Fruit fly (Drosophila melanogaster): Measurements from ENCODE around the gene CG10116.

The CG10116 gene

DNA sequence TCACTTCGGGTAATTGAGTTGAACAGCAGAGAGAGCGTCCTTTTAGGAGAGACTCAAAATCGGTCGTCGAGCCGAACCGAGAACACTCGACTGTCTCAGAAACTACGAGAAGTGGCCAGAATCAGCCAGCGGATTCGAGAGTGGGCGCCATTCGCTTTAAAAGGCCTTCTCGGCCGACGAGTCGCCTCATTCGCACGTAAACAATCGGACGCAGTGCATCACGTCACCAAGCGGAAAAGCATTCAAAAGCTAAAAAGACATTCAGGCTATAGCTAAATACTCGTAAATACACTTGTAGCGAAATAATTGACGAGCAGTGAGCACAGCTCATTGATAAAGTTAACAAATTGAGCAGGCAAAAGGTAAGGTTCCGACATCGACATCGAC lies 23.2 kb upstream of the CG10116 start:
- no peak for TF ChIP-seq CG17801 (GFP tag; optimal IDR thresholded peaks at IDR 0.05; ENCODE audit: partially characterized antibody)

DNA sequence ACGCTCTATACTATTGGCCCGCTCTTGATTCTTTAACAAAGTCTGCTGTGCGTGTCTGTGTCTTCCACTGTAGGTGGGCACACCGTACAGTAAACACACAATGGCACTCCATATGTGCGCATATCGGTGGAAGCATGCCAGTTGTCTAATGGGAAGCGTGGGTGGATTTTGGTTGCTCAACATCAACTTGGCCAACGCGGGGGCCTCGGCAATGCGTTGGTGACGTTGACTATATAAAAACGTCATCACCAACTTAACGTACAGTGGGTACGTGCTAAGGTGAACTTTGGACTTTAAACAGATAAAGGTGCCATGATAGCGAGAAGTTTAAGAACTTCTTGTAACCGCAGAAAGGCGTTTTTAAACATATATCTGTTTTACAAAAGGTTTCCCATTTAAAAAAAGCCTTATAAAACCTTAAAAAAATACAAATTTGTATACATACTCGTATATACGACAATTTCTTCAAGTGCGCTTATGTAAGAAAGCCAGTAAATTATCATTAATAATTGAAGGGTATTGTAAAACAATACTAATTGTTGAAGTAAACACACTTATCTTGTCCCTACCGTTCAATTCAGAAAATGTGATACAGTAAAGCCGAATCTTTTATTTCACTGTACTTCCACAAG lies 22.7 kb upstream of the CG10116 start:
- TF ChIP-seq CG17801 (GFP tag; optimal IDR thresholded peaks at IDR 0.05; ENCODE audit: partially characterized antibody): peak; percentile 44

DNA sequence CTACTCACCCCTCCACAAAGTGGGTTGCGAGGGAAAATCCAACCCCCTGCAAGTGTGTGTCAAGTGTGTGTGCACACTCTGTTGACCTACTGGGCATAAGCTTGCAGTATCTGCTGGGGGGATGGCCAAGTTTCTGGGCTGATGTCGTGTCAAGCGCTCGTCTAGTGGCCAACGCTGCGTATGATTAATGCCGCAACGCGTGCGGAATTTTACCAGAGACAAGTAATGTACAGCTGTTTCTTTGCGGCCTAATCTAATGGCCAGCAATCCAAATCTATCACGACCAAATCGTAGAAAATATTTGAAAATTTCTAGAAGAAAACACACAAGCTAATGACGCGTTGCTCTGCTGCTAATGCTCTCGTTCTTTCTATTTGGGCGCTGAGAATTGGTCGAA lies 22.2 kb upstream of the CG10116 start:
- no peak for TF ChIP-seq CG17801 (GFP tag; optimal IDR thresholded peaks at IDR 0.05; ENCODE audit: partially characterized antibody)

DNA sequence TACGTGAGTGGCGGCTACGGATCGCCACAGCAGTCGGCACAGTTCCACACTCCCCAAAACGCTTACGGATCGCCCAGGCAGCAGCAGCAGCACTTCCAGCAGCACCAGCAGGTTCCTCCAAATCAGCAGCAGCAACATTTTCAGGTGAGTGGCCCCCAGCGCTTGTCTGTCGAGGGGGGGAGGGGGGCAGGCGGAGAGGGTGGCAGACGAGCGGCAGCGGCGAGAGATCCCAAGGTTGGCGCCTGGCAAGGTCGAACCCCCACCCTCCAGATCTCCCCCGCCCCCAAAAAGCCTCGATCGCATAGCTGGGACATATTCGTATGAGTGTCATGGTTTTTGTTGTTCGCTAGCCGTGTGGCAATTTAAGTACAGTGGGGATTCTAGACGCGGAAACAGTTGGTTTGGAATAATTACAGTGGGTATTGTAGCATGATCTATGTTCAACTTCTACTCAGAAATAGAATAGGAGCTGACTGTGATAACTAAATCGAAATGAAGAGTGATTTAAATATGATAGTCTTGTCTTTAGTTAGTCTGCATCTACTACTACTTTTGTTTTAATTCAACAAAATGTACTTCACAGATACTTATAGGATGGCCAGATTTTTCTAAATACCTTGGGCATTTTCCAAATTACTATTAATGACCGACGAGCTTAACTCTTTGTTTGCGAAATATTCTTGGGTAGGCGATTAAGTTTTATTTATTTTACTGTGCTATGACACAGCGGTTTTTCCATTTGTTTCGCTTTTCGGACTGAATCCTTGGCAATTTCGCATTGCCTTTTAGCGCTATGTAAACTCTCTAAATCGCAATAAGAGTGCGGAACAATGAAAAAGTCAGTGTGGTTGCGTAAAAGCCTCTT lies 21.5 kb upstream of the CG10116 start:
- TF ChIP-seq CG17801 (GFP tag; optimal IDR thresholded peaks at IDR 0.05; ENCODE audit: partially characterized antibody): no peak

DNA sequence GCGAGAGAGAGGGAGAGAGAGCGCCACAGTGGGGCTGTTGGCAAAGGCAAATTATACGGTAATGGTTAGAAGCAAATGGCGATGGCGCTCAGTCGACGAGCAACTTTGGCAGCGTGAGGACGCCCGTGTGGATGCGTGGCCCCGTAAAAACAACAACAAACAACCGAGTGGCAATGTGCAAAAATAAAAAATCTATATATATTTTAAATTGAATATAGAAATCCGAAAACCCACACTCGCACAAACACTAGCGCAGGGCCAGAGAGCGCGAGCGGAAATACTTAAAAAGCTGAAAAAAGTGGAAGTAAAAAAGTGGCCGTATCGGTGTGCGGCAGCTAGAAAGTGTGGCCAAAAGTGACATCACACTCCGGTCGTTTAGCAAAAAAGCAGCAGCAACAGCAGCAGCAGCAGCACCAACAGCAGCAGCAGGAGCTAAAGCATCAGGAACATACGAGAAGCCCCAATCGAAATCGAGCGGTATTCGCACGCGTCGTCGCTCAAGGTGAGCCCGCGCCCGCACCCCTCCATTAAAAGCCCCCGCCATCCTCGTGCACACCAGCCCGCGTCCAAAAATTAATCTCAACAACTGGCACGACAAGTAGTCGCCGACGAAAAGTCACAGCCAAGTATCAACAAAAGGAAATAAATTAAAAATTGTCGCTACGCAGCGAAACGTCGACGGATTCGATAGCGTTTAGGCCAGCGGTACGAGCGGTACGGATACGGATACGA lies 20.6 kb upstream of the CG10116 start, which contains the start of gene stv:
stv (plus strand) TSS at position 89 of the 732 bp plus-strand sequence.
- no peak for TF ChIP-seq CG17801 (GFP tag; optimal IDR thresholded peaks at IDR 0.05; ENCODE audit: partially characterized antibody)

DNA sequence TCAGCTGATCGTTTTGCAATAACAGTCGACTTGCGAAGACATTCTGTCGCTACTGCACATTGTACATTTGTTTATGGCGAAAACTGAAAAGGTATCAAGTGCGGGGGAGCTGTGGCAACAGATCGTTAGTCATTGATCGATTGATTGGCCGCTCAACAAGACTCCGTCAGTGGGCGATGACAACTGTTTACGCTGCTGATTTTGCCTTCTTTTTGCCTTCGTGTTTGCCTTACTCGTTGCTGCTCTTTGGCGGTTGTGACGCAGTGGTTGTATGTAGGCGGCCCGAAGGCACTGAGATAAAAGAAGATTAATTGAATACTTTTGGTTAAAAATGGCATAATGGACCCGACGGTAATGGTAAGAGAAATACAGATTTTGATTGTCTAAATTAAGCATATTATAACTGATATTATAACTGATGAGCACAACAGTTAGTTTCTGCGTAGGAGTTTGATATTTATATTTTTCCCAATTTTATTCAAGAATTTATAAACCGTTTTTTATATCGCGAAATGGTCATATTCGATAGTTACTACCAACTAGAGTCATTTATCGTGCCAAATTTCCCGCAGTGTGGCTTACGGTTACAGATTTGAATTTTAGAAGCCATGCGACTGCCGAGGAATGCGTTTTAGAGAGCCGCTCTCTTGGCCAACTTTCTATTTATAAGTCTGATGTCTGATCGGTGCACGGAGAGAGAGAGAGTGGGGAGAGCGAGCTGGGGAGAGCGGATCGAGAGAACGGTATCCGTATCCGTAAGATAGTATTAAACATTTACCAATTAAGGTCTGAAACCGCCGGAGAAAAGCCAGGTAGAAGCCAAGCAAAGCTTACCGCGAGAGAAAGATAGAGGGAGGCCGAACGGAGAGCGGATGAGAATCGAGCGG lies 19.8 kb upstream of the CG10116 start:
- TF ChIP-seq CG17801 (GFP tag; optimal IDR thresholded peaks at IDR 0.05; ENCODE audit: partially characterized antibody): peak; percentile 25

DNA sequence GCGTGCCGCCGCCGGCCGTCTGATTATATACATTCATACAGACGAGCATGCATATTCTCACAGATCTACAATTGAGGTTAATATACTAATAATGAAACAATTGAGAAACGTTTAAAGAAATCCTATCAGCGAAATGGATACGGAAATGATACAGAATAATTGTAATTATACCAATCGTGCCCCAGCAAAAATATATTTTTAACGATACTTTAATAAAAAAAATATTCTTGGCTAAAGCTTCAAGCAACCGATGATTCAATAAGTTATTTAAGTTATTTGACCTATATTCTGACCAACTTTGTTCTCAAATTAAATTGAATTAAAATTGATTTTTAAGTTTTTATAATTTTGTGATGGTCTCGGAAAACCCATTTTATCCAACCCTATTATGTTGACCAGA lies 19.0 kb upstream of the CG10116 start:
- TF ChIP-seq CG17801 (GFP tag; optimal IDR thresholded peaks at IDR 0.05; ENCODE audit: partially characterized antibody): peak; percentile 46

dm6 chr3L:13474607-13475006 lies 17.6 kb upstream of the CG10116 start, which contains the start of gene CG10089:
CG10089 (minus strand) TSS chr3L:13474787.
- TF ChIP-seq CG17801 (GFP tag; optimal IDR thresholded peaks at IDR 0.05; ENCODE audit: partially characterized antibody): no peak

DNA sequence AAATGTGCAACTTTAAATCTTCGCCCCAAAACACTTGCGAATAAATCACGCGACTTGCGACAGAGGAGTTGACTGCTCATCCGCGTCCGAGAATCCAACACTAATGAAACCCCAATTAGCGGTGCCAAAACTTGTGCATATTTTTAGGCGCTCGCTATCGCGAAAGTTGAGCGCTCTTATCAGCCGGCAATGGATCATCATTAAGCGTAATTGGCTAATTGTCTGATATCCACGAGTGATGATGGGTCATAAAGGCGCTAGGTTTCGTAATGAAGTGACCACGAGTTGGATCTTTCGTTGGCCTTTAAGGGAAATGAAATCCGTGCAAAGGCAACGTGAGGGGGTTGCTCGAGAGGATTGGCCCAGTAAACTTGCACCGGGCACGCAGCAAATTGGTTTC lies 2.3 kb downstream of the CG10116 start:
- TF ChIP-seq CG17801 (GFP tag; optimal IDR thresholded peaks at IDR 0.05; ENCODE audit: partially characterized antibody): peak; percentile 2

DNA sequence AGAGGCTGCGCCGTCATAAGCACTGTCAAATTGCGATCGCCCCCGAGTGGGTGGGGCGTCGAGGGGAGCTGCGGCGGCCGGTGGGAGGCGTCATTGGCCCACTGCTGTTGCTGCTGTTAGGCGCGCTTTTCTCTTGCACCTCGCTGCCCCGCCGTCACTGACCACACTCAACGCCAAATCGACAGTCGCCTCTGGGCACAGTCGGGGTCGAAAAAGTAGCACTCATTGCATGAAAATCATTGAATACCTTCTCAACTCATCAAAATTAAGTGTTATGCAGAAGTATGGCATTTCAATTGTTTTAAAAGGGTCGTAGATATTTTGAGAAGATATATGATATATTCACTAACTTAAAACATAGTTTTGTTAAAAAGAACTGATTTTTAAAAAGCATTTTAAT lies 4.8 kb downstream of the CG10116 start:
- no peak for TF ChIP-seq CG17801 (GFP tag; optimal IDR thresholded peaks at IDR 0.05; ENCODE audit: partially characterized antibody)

DNA sequence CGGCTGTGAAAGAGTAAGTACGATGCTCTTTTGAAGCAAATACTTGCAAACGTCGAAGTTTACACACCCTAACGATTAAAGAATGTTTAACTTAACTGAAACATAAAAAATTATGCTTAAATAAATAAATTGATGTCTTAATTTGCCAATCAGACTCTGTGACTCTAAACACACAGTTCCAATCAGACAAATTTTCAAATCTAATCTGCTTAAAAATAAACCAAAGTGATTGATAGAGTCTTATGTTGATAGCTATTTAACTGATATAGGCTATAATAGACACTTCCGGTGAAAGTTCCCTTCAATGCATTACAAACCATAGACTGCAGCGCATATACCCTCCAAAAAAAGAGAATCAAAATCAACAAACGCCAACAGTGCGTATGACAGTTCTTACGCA lies 5.5 kb downstream of the CG10116 start:
- no peak for TF ChIP-seq CG17801 (GFP tag; optimal IDR thresholded peaks at IDR 0.05; ENCODE audit: partially characterized antibody)

DNA sequence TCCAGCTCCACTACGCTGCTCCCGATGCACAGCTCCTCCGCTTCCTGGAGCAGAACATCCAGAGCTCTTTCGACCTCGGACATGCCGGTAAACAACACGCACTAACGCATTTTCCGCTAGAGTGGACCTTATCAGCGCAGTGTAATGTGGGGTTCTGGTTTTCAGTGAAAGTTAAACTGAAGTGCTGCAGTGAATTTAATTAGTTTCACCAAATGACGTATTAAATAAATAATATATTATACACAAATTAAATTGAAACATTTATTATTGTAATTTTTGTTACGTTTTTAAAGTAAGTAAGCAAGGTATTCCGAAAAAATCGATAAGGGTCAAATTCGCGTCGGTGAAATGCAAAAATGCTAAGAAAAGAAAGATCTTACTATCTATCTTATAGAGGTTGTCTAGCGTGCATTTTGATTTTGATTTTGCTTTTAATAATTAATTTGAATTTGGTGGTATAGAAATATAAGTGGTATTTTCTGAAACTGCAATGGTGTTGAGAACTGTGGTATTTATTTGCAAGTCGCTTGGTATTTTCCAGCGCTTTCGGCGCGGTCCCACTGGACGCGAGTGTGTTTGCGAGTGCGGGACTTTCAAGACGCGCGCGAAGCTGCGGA lies 6.8 kb downstream of the CG10116 start, which contains the start of the genes JMJD7 and CG10738:
JMJD7 (minus strand) TSS at position 107 of the 617 bp plus-strand sequence.
CG10738 (plus strand) TSS at position 594 of the 617 bp plus-strand sequence.
- TF ChIP-seq CG17801 (GFP tag; optimal IDR thresholded peaks at IDR 0.05; ENCODE audit: partially characterized antibody): peak; percentile 69

DNA sequence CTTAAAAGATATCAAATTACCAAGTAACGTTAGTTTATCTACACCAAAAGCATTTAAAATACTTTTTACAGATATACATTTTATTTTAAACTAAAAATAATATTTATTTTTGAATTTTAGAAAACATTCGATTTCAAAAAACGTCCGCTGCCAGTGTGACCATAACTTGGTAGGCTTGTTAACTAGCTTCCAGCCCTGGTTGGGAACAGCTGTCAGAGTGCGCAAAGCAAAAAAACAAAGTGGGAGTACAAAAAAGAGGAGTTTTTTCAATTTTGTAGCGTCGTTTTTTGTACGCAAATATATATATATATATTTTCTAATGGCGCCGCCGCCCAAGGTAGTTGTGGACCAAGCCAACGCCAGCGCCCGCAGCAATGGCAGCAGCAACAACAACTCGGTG lies 14.6 kb downstream of the CG10116 start, which contains the start of gene cmb:
cmb (plus strand) TSS at position 195 of the 400 bp plus-strand sequence.
- peak; percentile 93 for TF ChIP-seq CG17801 (GFP tag; optimal IDR thresholded peaks at IDR 0.05; ENCODE audit: partially characterized antibody)
